Worm (Caenorhabditis elegans) whole organism, mixed stage, embryonic: ENCODE measurements around the gene K08D12.8.
A peak's percentile ranks its signal among the peaks of the same experiment; 100 is the strongest.

Source experiments
- M03D4.4 ChIP-seq: sonication (generic microtip); optimal IDR thresholded peaks from 2 replicates; lab custom pipeline; 2017; ENCODE audit warnings: mild to moderate bottlenecking, missing genetic modification characterization, missing compliant biosample characterization
- bed-3 ChIP-seq: fragments of 200-800 bp; sonication (Bioruptor generic); optimal IDR thresholded peaks from 3 replicates; lab custom pipeline; 2018; ENCODE audit warnings: mild to moderate bottlenecking, missing genetic modification characterization, moderate library complexity, missing compliant biosample characterization
- blmp-1 ChIP-seq: fragments of 150-350 bp; optimal IDR thresholded peaks from 2 replicates; lab custom pipeline; 2014; ENCODE audit warnings: missing biosample characterization, missing genetic modification characterization
- ces-1 ChIP-seq: fragments of 150-350 bp; optimal IDR thresholded peaks from 2 replicates; lab custom pipeline; 2014; ENCODE audit warnings: missing biosample characterization, missing genetic modification reagents, missing genetic modification characterization
- cnd-1 ChIP-seq: fragments of 200-800 bp; sonication (Bioruptor generic); optimal IDR thresholded peaks from 2 replicates; lab custom pipeline; 2018; ENCODE audit warnings: mild to moderate bottlenecking, missing genetic modification characterization, missing compliant biosample characterization
- elt-1 ChIP-seq: sonication (generic microtip); optimal IDR thresholded peaks from 2 replicates; lab custom pipeline; 2017; ENCODE audit warnings: missing genetic modification characterization, mild to moderate bottlenecking, missing compliant biosample characterization, antibody characterized with exemption, moderate library complexity, borderline replicate concordance; ENCODE audit not compliant: insufficient read depth
- elt-3 ChIP-seq: fragments of 150-350 bp; optimal IDR thresholded peaks from 2 replicates; lab custom pipeline; 2014; ENCODE audit warnings: missing biosample characterization, missing genetic modification characterization
- flh-1 ChIP-seq: fragments of 200-800 bp; sonication (Bioruptor generic); optimal IDR thresholded peaks from 2 replicates; lab custom pipeline; 2018; ENCODE audit warnings: mild to moderate bottlenecking, missing genetic modification characterization, moderate library complexity, missing compliant biosample characterization
- ham-2 ChIP-seq: fragments of 200-800 bp; sonication (Bioruptor generic); optimal IDR thresholded peaks from 2 replicates; lab custom pipeline; 2018; ENCODE audit warnings: mild to moderate bottlenecking, missing genetic modification characterization, missing compliant biosample characterization
- hlh-1 ChIP-seq: fragments of 150-350 bp; optimal IDR thresholded peaks from 2 replicates; lab custom pipeline; 2014; ENCODE audit warnings: missing biosample characterization, missing genetic modification reagents, missing genetic modification characterization
- lin-13 ChIP-seq: fragments of 150-350 bp; optimal IDR thresholded peaks from 2 replicates; lab custom pipeline; 2014; ENCODE audit warnings: missing biosample characterization, missing genetic modification characterization
- lin-32 ChIP-seq: fragments of 200-800 bp; sonication (Bioruptor generic); optimal IDR thresholded peaks from 2 replicates; lab custom pipeline; 2018; ENCODE audit warnings: mild to moderate bottlenecking, missing genetic modification characterization, missing compliant biosample characterization
- lsy-2 ChIP-seq: fragments of 150-350 bp; optimal IDR thresholded peaks from 2 replicates; lab custom pipeline; 2014; ENCODE audit warnings: missing biosample characterization, missing genetic modification characterization
- mab-5 ChIP-seq: fragments of 150-350 bp; optimal IDR thresholded peaks from 2 replicates; lab custom pipeline; 2014; ENCODE audit warnings: missing biosample characterization, missing genetic modification characterization
- mep-1 ChIP-seq: fragments of 150-350 bp; optimal IDR thresholded peaks from 2 replicates; lab custom pipeline; 2017; ENCODE audit warnings: missing biosample characterization, missing genetic modification reagents, missing genetic modification characterization, inconsistent platforms
- mls-2 ChIP-seq: sonication (generic microtip); optimal IDR thresholded peaks from 2 replicates; lab custom pipeline; 2016; ENCODE audit warnings: mild to moderate bottlenecking, missing genetic modification characterization, moderate library complexity, missing compliant biosample characterization
- nhr-12 ChIP-seq: fragments of 150-350 bp; optimal IDR thresholded peaks from 2 replicates; lab custom pipeline; 2014; ENCODE audit warnings: missing biosample characterization, missing genetic modification characterization
- nhr-2 ChIP-seq: fragments of 150-350 bp; optimal IDR thresholded peaks from 2 replicates; lab custom pipeline; 2014; ENCODE audit warnings: missing biosample characterization, missing genetic modification characterization
- nhr-237 ChIP-seq: fragments of 150-350 bp; optimal IDR thresholded peaks from 2 replicates; lab custom pipeline; 2014; ENCODE audit warnings: missing biosample characterization, missing genetic modification characterization
- nhr-28 ChIP-seq: fragments of 150-350 bp; optimal IDR thresholded peaks from 2 replicates; lab custom pipeline; 2014; ENCODE audit warnings: missing biosample characterization, missing genetic modification characterization
- nhr-76 ChIP-seq: sonication (generic microtip); optimal IDR thresholded peaks from 2 replicates; lab custom pipeline; 2017; ENCODE audit warnings: missing biosample characterization, missing genetic modification characterization
- sem-2 ChIP-seq: fragments of 200-800 bp; sonication (Bioruptor generic); optimal IDR thresholded peaks from 2 replicates; lab custom pipeline; 2018; ENCODE audit warnings: mild to moderate bottlenecking, missing genetic modification characterization, missing compliant biosample characterization
- snpc-4 ChIP-seq: fragments of 150-350 bp; optimal IDR thresholded peaks from 2 replicates; lab custom pipeline; 2014; ENCODE audit warnings: missing biosample characterization, missing genetic modification characterization
- sptf-1 ChIP-seq: sonication (generic microtip); optimal IDR thresholded peaks from 2 replicates; lab custom pipeline; 2017; ENCODE audit warnings: mild to moderate bottlenecking, missing genetic modification characterization, moderate library complexity, missing compliant biosample characterization
- tbx-8 ChIP-seq: fragments of 200-800 bp; sonication (Bioruptor generic); optimal IDR thresholded peaks from 2 replicates; lab custom pipeline; 2018; ENCODE audit warnings: mild to moderate bottlenecking, missing genetic modification characterization, moderate library complexity, missing compliant biosample characterization
- unc-120 ChIP-seq: sonication (generic microtip); optimal IDR thresholded peaks from 2 replicates; lab custom pipeline; 2017; ENCODE audit warnings: missing genetic modification characterization, missing compliant biosample characterization; ENCODE audit not compliant: poor library complexity, severe bottlenecking
- unc-39 ChIP-seq: fragments of 150-350 bp; optimal IDR thresholded peaks from 2 replicates; lab custom pipeline; 2014; ENCODE audit warnings: missing biosample characterization, missing genetic modification characterization
- unc-62 ChIP-seq: fragments of 150-350 bp; optimal IDR thresholded peaks from 2 replicates; lab custom pipeline; 2014; ENCODE audit warnings: missing biosample characterization, missing genetic modification reagents, missing genetic modification characterization
- zip-8 ChIP-seq: fragments of 150-350 bp; optimal IDR thresholded peaks from 2 replicates; lab custom pipeline; 2014; ENCODE audit warnings: missing biosample characterization, missing genetic modification characterization
- ztf-11 ChIP-seq: fragments of 150-350 bp; optimal IDR thresholded peaks from 2 replicates; lab custom pipeline; 2014; ENCODE audit warnings: missing biosample characterization, missing genetic modification characterization

K08D12.8 gene

ce11 chrIV:1752480-1752879 is 26.5 kb downstream of the K08D12.8 start:
- TF ChIP-seq nhr-2 (tag; lab: Kevin White, UChicago): no peak
- no peak for TF ChIP-seq blmp-1 (tag; lab: Kevin White, UChicago)
- TF ChIP-seq lin-32 (GFP tag; lab: Kevin White, UChicago): no peak
- TF ChIP-seq ces-1 (GFP tag; lab: Kevin White, UChicago): no peak
- no peak for TF ChIP-seq cnd-1 (tag; lab: Kevin White, UChicago)
- no peak for TF ChIP-seq flh-1 (GFP tag; lab: Kevin White, UChicago)
- TF ChIP-seq tbx-8 (GFP tag; lab: Kevin White, UChicago): no peak
- no peak for TF ChIP-seq elt-1 (tag; lab: Kevin White, UChicago)
- no peak for TF ChIP-seq unc-62
- TF ChIP-seq mls-2: no peak
- TF ChIP-seq sptf-1 (tag; lab: Kevin White, UChicago): no peak
- no peak for TF ChIP-seq M03D4.4 (tag; lab: Kevin White, UChicago)
- no peak for TF ChIP-seq lin-13
- no peak for TF ChIP-seq mab-5 (tag; lab: Kevin White, UChicago)
- no peak for TF ChIP-seq lsy-2 (tag; lab: Kevin White, UChicago)
- no peak for TF ChIP-seq nhr-237 (tag; lab: Kevin White, UChicago)
- TF ChIP-seq snpc-4 (tag; lab: Kevin White, UChicago): no peak
- TF ChIP-seq sem-2 (GFP tag; lab: Kevin White, UChicago): no peak
- TF ChIP-seq bed-3 (GFP tag; lab: Kevin White, UChicago): no peak

- TF ChIP-seq tbx-8 (GFP tag; lab: Kevin White, UChicago) (no peak), lsy-2 (tag; lab: Kevin White, UChicago) (peak; percentile 61), unc-39 (tag; lab: Kevin White, UChicago) (no peak), bed-3 (GFP tag; lab: Kevin White, UChicago) (no peak), cnd-1 (tag; lab: Kevin White, UChicago) (peak; percentile 4), sptf-1 (tag; lab: Kevin White, UChicago) (peak; percentile 36), ces-1 (GFP tag; lab: Kevin White, UChicago) (no peak), ztf-11 (tag; lab: Kevin White, UChicago) (no peak), mep-1 (tag; lab: Kevin White, UChicago) (no peak), elt-1 (tag; lab: Kevin White, UChicago) (no peak), snpc-4 (tag; lab: Kevin White, UChicago) (no peak)
These were observed 27.5 kb downstream of the K08D12.8 start, which contains the start of gene Y41D4A.3 for ce11 chrIV:1753481-1753880. TSS of gene Y41D4A.3 (plus strand) at chrIV:1753781.

ce11 chrIV:1758595-1758994 is 32.6 kb downstream of the K08D12.8 start:
- TF ChIP-seq hlh-1 (tag; lab: Kevin White, UChicago) (peak; percentile 3), unc-62 (peak; percentile 36), nhr-2 (tag; lab: Kevin White, UChicago) (no peak), ham-2 (GFP tag; lab: Kevin White, UChicago) (no peak), sptf-1 (tag; lab: Kevin White, UChicago) (no peak), unc-120 (tag; lab: Kevin White, UChicago) (no peak), lsy-2 (tag; lab: Kevin White, UChicago) (no peak)

- no peak for TF ChIP-seq unc-39 (tag; lab: Kevin White, UChicago)
- peak; percentile 92 for TF ChIP-seq hlh-1 (tag; lab: Kevin White, UChicago)
These were observed 35.6 kb downstream of the K08D12.8 start, which contains the start of gene Y41D4A.7 for ce11 chrIV:1761553-1761952. TSS of gene Y41D4A.7 (minus strand) at chrIV:1761570.

- TF ChIP-seq mab-5 (tag; lab: Kevin White, UChicago) (no peak), bed-3 (GFP tag; lab: Kevin White, UChicago) (no peak), ces-1 (GFP tag; lab: Kevin White, UChicago) (no peak), blmp-1 (tag; lab: Kevin White, UChicago) (no peak), nhr-76 (tag; lab: Kevin White, UChicago) (no peak), ham-2 (GFP tag; lab: Kevin White, UChicago) (no peak), lin-32 (GFP tag; lab: Kevin White, UChicago) (no peak), flh-1 (GFP tag; lab: Kevin White, UChicago) (no peak), nhr-28 (no peak), nhr-12 (tag; lab: Kevin White, UChicago) (no peak), nhr-2 (tag; lab: Kevin White, UChicago) (no peak), elt-3 (tag; lab: Kevin White, UChicago) (no peak), sem-2 (GFP tag; lab: Kevin White, UChicago) (no peak), snpc-4 (tag; lab: Kevin White, UChicago) (no peak), zip-8 (tag; lab: Kevin White, UChicago) (no peak), hlh-1 (tag; lab: Kevin White, UChicago) (no peak)
These were observed 37.5 kb downstream of the K08D12.8 start for ce11 chrIV:1763452-1763851.
